Worm (Caenorhabditis elegans) whole organism, young adult: ENCODE results near the gene mel-11.

Source experiments
- ZK185.1 ChIP-seq: sonication (generic microtip); optimal IDR thresholded peaks from 2 replicates; lab custom pipeline; 2016; ENCODE audit warnings: mild to moderate bottlenecking, missing genetic modification characterization, missing compliant biosample characterization; ENCODE audit not compliant: poor library complexity, severe bottlenecking
- ceh-40 ChIP-seq: fragments of 200-800 bp; sonication (Bioruptor generic); IDR thresholded peaks from 2 replicates; pipeline ENCODE4 v1.3.6; 2022; ENCODE audit warnings: missing genetic modification characterization, missing compliant biosample characterization

DNA sequence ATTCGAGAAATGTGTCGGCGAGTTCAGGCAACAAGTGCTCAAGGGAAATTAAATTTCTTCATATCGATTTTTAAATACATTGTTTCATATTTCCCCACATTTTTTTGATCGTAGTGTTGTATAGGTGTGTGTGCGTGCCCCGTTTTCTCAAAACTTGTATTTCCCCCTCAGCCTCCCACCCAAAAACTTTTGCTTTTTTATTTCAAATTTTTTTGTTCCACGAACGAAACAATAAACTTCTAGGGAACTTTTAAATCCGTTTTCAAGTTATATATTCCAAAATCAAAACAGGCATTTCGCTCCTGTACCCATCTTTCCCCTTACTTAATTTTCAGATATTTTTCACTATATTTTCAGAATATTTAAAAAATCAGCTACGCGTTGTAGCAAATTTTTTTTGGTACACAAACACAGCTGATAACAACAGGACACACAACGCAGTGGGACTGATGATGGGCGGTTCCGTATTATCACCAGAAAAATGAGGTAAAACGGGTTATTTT is 59.8 kb downstream of the mel-11 start, which contains the start of the genes M176.4 and M176.16:
- TF ChIP-seq ceh-40 (no peak), ZK185.1 (no peak)
